Worm (Caenorhabditis elegans) whole organism, late embryonic: Measurements from ENCODE around the gene F41E7.2.

ENCODE experiments used
- C08G9.2 ChIP-seq: sonication (generic microtip); optimal IDR thresholded peaks from 2 replicates; lab custom pipeline; 2016; ENCODE audit warnings: mild to moderate bottlenecking, missing genetic modification characterization, moderate library complexity, missing compliant biosample characterization
- F13H6.1 ChIP-seq: sonication (generic microtip); optimal IDR thresholded peaks from 2 replicates; lab custom pipeline; 2016; ENCODE audit warnings: missing genetic modification characterization, missing compliant biosample characterization
- T23F11.4 ChIP-seq: fragments of 200-800 bp; sonication (Bioruptor generic); optimal IDR thresholded peaks from 2 replicates; lab custom pipeline; 2018; ENCODE audit warnings: mild to moderate bottlenecking, missing genetic modification characterization, missing compliant biosample characterization
- ahr-1 ChIP-seq: sonication (generic microtip); optimal IDR thresholded peaks from 2 replicates; lab custom pipeline; 2016; ENCODE audit warnings: missing genetic modification characterization, missing compliant biosample characterization
- ceh-19 ChIP-seq: fragments of 200-800 bp; sonication (Bioruptor generic); optimal IDR thresholded peaks from 2 replicates; lab custom pipeline; 2018; ENCODE audit warnings: mild to moderate bottlenecking, missing genetic modification characterization, missing compliant biosample characterization
- ceh-2 ChIP-seq: sonication (generic microtip); optimal IDR thresholded peaks from 2 replicates; lab custom pipeline; 2016; ENCODE audit warnings: missing genotype, missing genetic modification characterization, missing compliant biosample characterization
- ceh-22 ChIP-seq: sonication (generic microtip); optimal IDR thresholded peaks from 2 replicates; lab custom pipeline; 2017; ENCODE audit warnings: missing biosample characterization, missing genetic modification characterization
- ceh-31 ChIP-seq: sonication (generic microtip); optimal IDR thresholded peaks from 2 replicates; lab custom pipeline; 2016; ENCODE audit warnings: missing genetic modification characterization, missing compliant biosample characterization
- ceh-34 ChIP-seq: sonication (generic microtip); optimal IDR thresholded peaks from 2 replicates; lab custom pipeline; 2016; ENCODE audit warnings: mild to moderate bottlenecking, missing genetic modification characterization, missing compliant biosample characterization
- ceh-48 ChIP-seq: sonication (generic microtip); optimal IDR thresholded peaks from 2 replicates; lab custom pipeline; 2016; ENCODE audit warnings: missing genetic modification characterization, inconsistent platforms, missing compliant biosample characterization
- ceh-9 ChIP-seq: sonication (generic microtip); optimal IDR thresholded peaks from 2 replicates; lab custom pipeline; 2016; ENCODE audit warnings: mild to moderate bottlenecking, missing genetic modification characterization, inconsistent platforms, missing compliant biosample characterization
- che-1 ChIP-seq: sonication (generic microtip); optimal IDR thresholded peaks from 2 replicates; lab custom pipeline; 2016; ENCODE audit warnings: mild to moderate bottlenecking, missing genetic modification characterization, missing compliant biosample characterization
- dmd-4 ChIP-seq: sonication (generic microtip); optimal IDR thresholded peaks from 2 replicates; lab custom pipeline; 2016; ENCODE audit warnings: borderline replicate concordance, missing genetic modification characterization, missing compliant biosample characterization
- elt-2 ChIP-seq: sonication (generic microtip); optimal IDR thresholded peaks from 2 replicates; lab custom pipeline; 2016; ENCODE audit warnings: missing genetic modification reagents, missing genetic modification characterization, missing compliant biosample characterization
- ets-4 ChIP-seq: sonication (generic microtip); optimal IDR thresholded peaks from 2 replicates; lab custom pipeline; 2016; ENCODE audit warnings: missing genetic modification characterization, missing compliant biosample characterization
- fax-1 ChIP-seq: sonication (generic microtip); optimal IDR thresholded peaks from 2 replicates; lab custom pipeline; 2016; ENCODE audit warnings: missing genotype, missing genetic modification characterization, missing compliant biosample characterization
- fkh-6 ChIP-seq: sonication (generic microtip); optimal IDR thresholded peaks from 2 replicates; lab custom pipeline; 2016; ENCODE audit warnings: missing genetic modification characterization, missing compliant biosample characterization
- hlh-15 ChIP-seq: sonication (generic microtip); optimal IDR thresholded peaks from 2 replicates; lab custom pipeline; 2016; ENCODE audit warnings: missing genetic modification characterization, missing compliant biosample characterization
- hlh-30 ChIP-seq: sonication (generic microtip); optimal IDR thresholded peaks from 2 replicates; lab custom pipeline; 2017; ENCODE audit warnings: antibody characterized with exemption, missing genetic modification characterization, missing compliant biosample characterization; ENCODE audit not compliant: insufficient read depth
- hlh-8 ChIP-seq: sonication (generic microtip); optimal IDR thresholded peaks from 2 replicates; lab custom pipeline; 2016; ENCODE audit warnings: missing genotype, missing genetic modification characterization, missing compliant biosample characterization
- nfya-1 ChIP-seq: sonication (generic microtip); optimal IDR thresholded peaks from 2 replicates; lab custom pipeline; 2017; ENCODE audit warnings: missing genetic modification characterization, mild to moderate bottlenecking, missing compliant biosample characterization, antibody characterized with exemption, moderate library complexity
- pag-3 ChIP-seq: sonication (generic microtip); optimal IDR thresholded peaks from 2 replicates; lab custom pipeline; 2016; ENCODE audit warnings: missing compliant biosample characterization, missing genetic modification characterization, borderline replicate concordance
- pha-2 ChIP-seq: sonication (generic microtip); optimal IDR thresholded peaks from 2 replicates; lab custom pipeline; 2017; ENCODE audit warnings: mild to moderate bottlenecking, missing genetic modification characterization, missing compliant biosample characterization
- pha-4 ChIP-seq: fragments of 150-350 bp; optimal IDR thresholded peaks from 2 replicates; lab custom pipeline; 2018; ENCODE audit warnings: missing biosample characterization, missing genetic modification reagents, missing genetic modification characterization
- pqm-1 ChIP-seq: sonication (generic microtip); optimal IDR thresholded peaks from 2 replicates; lab custom pipeline; 2016; ENCODE audit warnings: missing genetic modification characterization, missing compliant biosample characterization
- rnt-1 ChIP-seq: sonication (generic microtip); optimal IDR thresholded peaks from 2 replicates; lab custom pipeline; 2016; ENCODE audit warnings: missing genetic modification characterization, missing compliant biosample characterization
- sdc-2 ChIP-seq: sonication (generic microtip); optimal IDR thresholded peaks from 2 replicates; lab custom pipeline; 2016; ENCODE audit warnings: missing genotype, missing genetic modification characterization, missing compliant biosample characterization
- sox-4 ChIP-seq: sonication (generic microtip); optimal IDR thresholded peaks from 2 replicates; lab custom pipeline; 2017; ENCODE audit warnings: mild to moderate bottlenecking, missing genetic modification characterization, inconsistent platforms, missing compliant biosample characterization
- syd-9 ChIP-seq: sonication (generic microtip); optimal IDR thresholded peaks from 2 replicates; lab custom pipeline; 2016; ENCODE audit warnings: mild to moderate bottlenecking, missing genetic modification characterization, moderate library complexity, missing compliant biosample characterization
- tbx-2 ChIP-seq: sonication (generic microtip); optimal IDR thresholded peaks from 2 replicates; lab custom pipeline; 2016; ENCODE audit warnings: missing genetic modification characterization, missing compliant biosample characterization
- unc-42 ChIP-seq: sonication (generic microtip); optimal IDR thresholded peaks from 2 replicates; lab custom pipeline; 2016; ENCODE audit warnings: missing genotype, missing genetic modification characterization, missing compliant biosample characterization
- unc-55 ChIP-seq: sonication (generic microtip); optimal IDR thresholded peaks from 2 replicates; lab custom pipeline; 2017; ENCODE audit warnings: missing biosample characterization, missing genetic modification reagents, missing genetic modification characterization
- zip-5 ChIP-seq: sonication (generic microtip); optimal IDR thresholded peaks from 2 replicates; lab custom pipeline; 2016; ENCODE audit warnings: missing genetic modification characterization, missing compliant biosample characterization
- ztf-16 ChIP-seq: sonication (generic microtip); optimal IDR thresholded peaks from 2 replicates; lab custom pipeline; 2017; ENCODE audit warnings: missing genetic modification characterization, missing compliant biosample characterization

F41E7.2 gene

DNA sequence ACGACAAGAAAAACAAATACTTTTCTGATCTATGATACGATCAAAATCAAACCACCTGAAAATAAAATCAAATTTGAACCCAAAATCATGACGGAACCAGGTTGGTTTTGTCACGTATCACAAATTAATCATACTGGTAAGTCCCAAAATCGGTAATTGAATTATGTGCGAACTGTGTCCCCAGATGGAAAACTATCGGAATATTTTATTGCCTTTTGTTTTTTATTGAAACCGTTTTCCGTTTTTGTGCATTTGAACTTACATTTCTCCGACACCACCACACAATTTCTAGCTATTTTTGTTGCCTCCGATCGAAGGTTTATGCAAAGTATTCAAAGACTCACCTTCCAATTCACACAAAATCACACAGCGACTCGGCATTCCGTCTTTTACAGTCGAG, at the start of gene F41E7.2:
Gene F41E7.2, plus strand, starts transcription at position 301 of the 400 bp plus-strand sequence.
- TF ChIP-seq F13H6.1 (no peak), ceh-34 (tag; lab: Kevin White, UChicago) (no peak), ceh-48 (no peak), hlh-8 (tag; lab: Kevin White, UChicago) (no peak), pqm-1 (tag; lab: Kevin White, UChicago) (no peak), fkh-6 (tag; lab: Kevin White, UChicago) (no peak), ahr-1 (tag; lab: Kevin White, UChicago) (no peak)
- TF ChIP-seq, all 69 proteins: peak for 0

DNA sequence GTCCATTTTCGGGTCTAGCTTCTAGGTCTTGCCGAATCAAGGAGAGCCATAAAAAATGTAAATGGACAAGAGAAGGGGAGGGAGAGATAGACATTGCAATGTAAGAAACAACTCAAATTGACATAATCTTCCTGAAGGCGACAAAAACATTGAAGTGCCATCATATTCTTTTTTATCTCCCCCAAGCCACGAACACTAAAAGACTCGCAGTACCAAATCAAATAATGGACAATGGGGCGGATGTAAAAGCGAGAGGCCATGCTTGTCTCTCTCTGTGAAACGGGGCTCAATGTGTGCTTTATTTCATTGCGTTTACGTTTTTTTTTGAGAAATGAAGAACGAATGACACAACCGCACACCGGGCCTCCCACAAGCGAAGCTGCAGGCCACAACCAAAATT, 47.6 kb upstream of the F41E7.2 start:
- TF ChIP-seq nfya-1 (tag; lab: Kevin White, UChicago) (no peak), hlh-30 (tag; lab: Kevin White, UChicago) (no peak), ceh-22 (tag; lab: Kevin White, UChicago) (no peak), syd-9 (tag; lab: Kevin White, UChicago) (no peak), fax-1 (tag; lab: Kevin White, UChicago) (no peak), ahr-1 (tag; lab: Kevin White, UChicago) (no peak), elt-2 (no peak), che-1 (tag; lab: Kevin White, UChicago) (no peak), unc-42 (tag; lab: Kevin White, UChicago) (no peak), rnt-1 (tag; lab: Kevin White, UChicago) (no peak), pha-4 (tag; lab: Kevin White, UChicago) (no peak), tbx-2 (tag; lab: Kevin White, UChicago) (no peak)

DNA sequence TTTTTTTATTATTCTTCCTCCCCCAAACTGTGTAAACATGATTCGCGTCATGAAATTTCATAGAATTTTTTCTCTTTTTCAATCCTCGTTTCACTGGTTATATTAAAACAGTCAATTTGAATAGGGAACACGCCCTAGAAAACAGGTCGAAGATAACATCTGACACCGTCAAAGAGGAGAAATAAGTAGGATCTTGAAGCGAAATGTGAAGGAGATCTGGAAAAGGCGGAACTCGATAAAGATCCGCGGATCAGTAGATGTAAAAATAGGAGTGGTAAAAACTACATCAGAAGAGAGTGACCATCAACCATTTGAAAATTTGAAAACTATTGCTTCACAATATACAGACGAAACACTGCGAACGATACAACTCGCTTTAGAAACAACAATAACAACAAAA, 46.3 kb upstream of the F41E7.2 start:
- TF ChIP-seq T23F11.4 (no peak), ceh-31 (tag; lab: Kevin White, UChicago) (no peak), ceh-2 (tag; lab: Kevin White, UChicago) (no peak), hlh-15 (tag; lab: Kevin White, UChicago) (no peak), sox-4 (tag; lab: Kevin White, UChicago) (no peak), ceh-19 (GFP tag; lab: Kevin White, UChicago) (no peak), F13H6.1 (no peak), pha-2 (tag; lab: Kevin White, UChicago) (no peak)
- TF ChIP-seq, all 69 proteins: peak for 0

DNA sequence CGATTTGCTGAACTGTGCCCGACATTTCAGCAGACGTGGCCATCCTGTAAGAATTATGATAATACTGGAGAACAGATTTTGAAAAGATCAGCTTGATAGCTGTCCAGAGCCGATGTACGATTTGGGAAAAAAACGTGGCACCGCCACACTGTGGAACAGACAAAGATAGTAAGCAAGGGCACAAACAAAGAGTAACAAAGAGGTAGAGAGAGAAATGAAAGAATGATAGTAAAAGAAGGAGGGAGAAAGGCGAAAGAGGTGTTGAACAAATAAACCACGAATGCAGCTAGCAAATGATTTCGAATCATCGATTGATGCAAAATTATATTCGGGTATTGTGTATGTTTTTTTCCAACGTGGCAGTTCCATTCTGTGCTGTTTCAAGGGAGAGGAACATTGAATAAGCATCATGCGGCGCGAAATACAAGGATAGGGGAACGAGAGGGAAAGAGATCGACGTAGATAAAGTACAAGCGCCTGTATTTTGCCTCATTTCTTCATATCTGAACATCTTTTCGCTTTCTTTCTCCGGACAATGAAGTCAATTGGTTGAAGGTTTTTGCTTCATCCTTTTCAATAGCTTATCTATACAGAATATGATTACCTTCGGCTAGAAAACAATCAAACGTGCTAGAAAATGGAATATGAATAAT, 45.3 kb upstream of the F41E7.2 start, which contains the start of gene C14H10.3:
Gene C14H10.3, minus strand, starts transcription at position 44 of the 653 bp plus-strand sequence.
- no peak for TF ChIP-seq hlh-15 (tag; lab: Kevin White, UChicago)
- TF ChIP-seq sdc-2 (tag; lab: Kevin White, UChicago) = no peak
- no peak for TF ChIP-seq ceh-9 (tag; lab: Kevin White, UChicago)
- TF ChIP-seq pha-2 (tag; lab: Kevin White, UChicago) = no peak
- no peak for TF ChIP-seq C08G9.2 (tag; lab: Kevin White, UChicago)
- TF ChIP-seq pag-3 (tag; lab: Kevin White, UChicago) = no peak
- TF ChIP-seq tbx-2 (tag; lab: Kevin White, UChicago) = no peak
- TF ChIP-seq ets-4 (tag; lab: Kevin White, UChicago) = no peak
- no peak for TF ChIP-seq elt-2
- no peak for TF ChIP-seq unc-55 (GFP tag; lab: Kevin White, UChicago)
- TF ChIP-seq zip-5 (tag; lab: Kevin White, UChicago) = no peak
- no peak for TF ChIP-seq dmd-4
- TF ChIP-seq ceh-2 (tag; lab: Kevin White, UChicago) = no peak
- no peak for TF ChIP-seq ztf-16
